Worm (Caenorhabditis elegans): ENCODE measurements around the gene T26A5.2.

ce11 chrIII:6418254-6418653 is 48.9 kb upstream of the T26A5.2 start:
- TF ChIP-seq T22C8.4 (GFP tag; IDR thresholded peaks at IDR 0.05) (no peak), med-1 (GFP tag; optimal IDR thresholded peaks at IDR 0.05; ENCODE audit: insufficient read depth) (no peak), cog-1 (tag; optimal IDR thresholded peaks at IDR 0.05) (no peak), klf-2 (GFP tag; conservative IDR thresholded peaks at IDR 0.05) (no peak), ztf-29 (GFP tag; IDR thresholded peaks at IDR 0.05) (no peak), tab-1 (GFP tag; IDR thresholded peaks at IDR 0.05) (no peak), ref-1 (GFP tag; conservative IDR thresholded peaks at IDR 0.05) (no peak), flt-1 (GFP tag; IDR thresholded peaks at IDR 0.05) (no peak), ztf-23 (GFP tag; IDR thresholded peaks at IDR 0.05) (no peak)
